Fruit fly (Drosophila melanogaster) S2 (cell line): ENCODE data around the gene CG17549.

ENCODE experiments used
- CG8478 ChIP-seq: fragments of >200 bp; optimal IDR thresholded peaks from 2 replicates; lab custom pipeline; 2018
- CTCF ChIP-seq, 2 experiments: fragments of >200 bp; optimal IDR thresholded peaks; 2 replicates each; lab custom pipeline; 2018

- TF ChIP-seq CG8478 (lab: Kevin White, UChicago) = no peak
- TF ChIP-seq CTCF (optimal IDR thresholded peaks at IDR 0.05; lab: Kevin White, UChicago) = no peak
Measured at dm6 chr2L:19366301-19366700, 23.6 kb downstream of the CG17549 start.
